Worm (Caenorhabditis elegans) whole organism, L4 larva: ENCODE results near the gene T21C12.8.

ENCODE experiments used
- D1046.2 ChIP-seq: fragments of 200-800 bp; sonication (Bioruptor generic); IDR thresholded peaks from 2 replicates; pipeline ENCODE4 v1.3.6; 2022; ENCODE audit warnings: missing genetic modification characterization, missing compliant biosample characterization
- F10B5.3 ChIP-seq: sonication (generic microtip); optimal IDR thresholded peaks from 2 replicates; lab custom pipeline; 2016; ENCODE audit warnings: mild to moderate bottlenecking, missing genetic modification characterization, missing compliant biosample characterization
- F26F4.8 ChIP-seq: fragments of 200-800 bp; sonication (Bioruptor generic); conservative IDR thresholded peaks from 2 replicates; pipeline ENCODE4 v1.3.6; 2022; ENCODE audit warnings: missing genetic modification characterization, missing compliant biosample characterization
- Y105C5A.15 ChIP-seq: fragments of 200-800 bp; sonication (Bioruptor generic); IDR thresholded peaks from 2 replicates; pipeline ENCODE4 v1.3.6; 2022; ENCODE audit warnings: missing genetic modification characterization, missing compliant biosample characterization
- aha-1 ChIP-seq: fragments of 150-350 bp; peaks from one replicate; lab custom pipeline; 2014; ENCODE audit warnings: missing biosample characterization, missing genetic modification characterization
- arid-1 ChIP-seq: fragments of 200-800 bp; sonication (Bioruptor generic); conservative IDR thresholded peaks from 2 replicates; pipeline ENCODE4 v1.3.6; 2022; ENCODE audit warnings: missing genetic modification reagents, missing genetic modification characterization, missing compliant biosample characterization
- attf-4 ChIP-seq: sonication (generic microtip); optimal IDR thresholded peaks from 3 replicates; lab custom pipeline; 2017; ENCODE audit warnings: missing biosample characterization, missing genetic modification characterization
- ceh-20 ChIP-seq: fragments of 200-800 bp; sonication (Bioruptor generic); IDR thresholded peaks from 2 replicates; pipeline ENCODE4 v1.3.6; 2022; ENCODE audit warnings: missing genetic modification reagents, missing genetic modification characterization, missing compliant biosample characterization
- ceh-28 ChIP-seq: fragments of 150-350 bp; optimal IDR thresholded peaks from 2 replicates; lab custom pipeline; 2014; ENCODE audit warnings: missing biosample characterization, missing genetic modification reagents, missing genetic modification characterization
- ceh-32 ChIP-seq: sonication (generic microtip); optimal IDR thresholded peaks from 2 replicates; lab custom pipeline; 2016; ENCODE audit warnings: mild to moderate bottlenecking, missing genetic modification characterization, missing compliant biosample characterization; ENCODE audit not compliant: poor library complexity
- ces-1 ChIP-seq: fragments of 150-350 bp; sonication (generic microtip); optimal IDR thresholded peaks from 4 replicates; lab custom pipeline; 2014; ENCODE audit warnings: missing biosample characterization, missing genetic modification reagents, missing genetic modification characterization
- cey-2 ChIP-seq: sonication (generic microtip); optimal IDR thresholded peaks from 3 replicates; lab custom pipeline; 2017; ENCODE audit warnings: missing genetic modification characterization, mild to moderate bottlenecking, missing compliant biosample characterization, antibody characterized with exemption, borderline replicate concordance; ENCODE audit not compliant: insufficient read depth
- daf-8 ChIP-seq: fragments of 200-800 bp; sonication (Bioruptor generic); IDR thresholded peaks from 2 replicates; pipeline ENCODE4 v1.3.6; 2022; ENCODE audit warnings: missing genetic modification characterization, missing compliant biosample characterization
- dmd-8 ChIP-seq: fragments of 200-800 bp; sonication (Bioruptor generic); IDR thresholded peaks from 2 replicates; pipeline ENCODE4 v1.3.6; 2022; ENCODE audit warnings: missing genetic modification characterization, missing compliant biosample characterization
- duxl-1 ChIP-seq: sonication (generic microtip); optimal IDR thresholded peaks from 2 replicates; lab custom pipeline; 2016; ENCODE audit warnings: mild to moderate bottlenecking, missing genetic modification characterization, moderate library complexity, missing compliant biosample characterization; ENCODE audit not compliant: poor library complexity
- egl-27 ChIP-seq: sonication (generic microtip); optimal IDR thresholded peaks from 3 replicates; lab custom pipeline; 2017; ENCODE audit warnings: missing biosample characterization, missing genetic modification reagents, missing genetic modification characterization
- egl-43 ChIP-seq: fragments of 200-800 bp; sonication (Bioruptor generic); IDR thresholded peaks from 2 replicates; pipeline ENCODE4 v1.3.6; 2022; ENCODE audit warnings: missing genetic modification reagents, missing genetic modification characterization, missing compliant biosample characterization
- fkh-10 ChIP-seq: fragments of 150-350 bp; optimal IDR thresholded peaks from 2 replicates; lab custom pipeline; 2014; ENCODE audit warnings: missing biosample characterization, missing genetic modification reagents, missing genetic modification characterization
- hmg-1.1 ChIP-seq: fragments of 200-800 bp; sonication (Bioruptor generic); IDR thresholded peaks from 2 replicates; pipeline ENCODE4 v1.3.6; 2022; ENCODE audit warnings: missing genetic modification reagents, missing genetic modification characterization, missing compliant biosample characterization
- lin-39 ChIP-seq: fragments of 150-350 bp; optimal IDR thresholded peaks from 2 replicates; lab custom pipeline; 2014; ENCODE audit warnings: missing biosample characterization, missing genetic modification reagents, missing genetic modification characterization
- lir-3 ChIP-seq: sonication (generic microtip); optimal IDR thresholded peaks from 2 replicates; lab custom pipeline; 2016; ENCODE audit warnings: mild to moderate bottlenecking, missing genetic modification characterization, missing compliant biosample characterization
- lsy-2 ChIP-seq, 2 experiments: fragments of 150-350 bp in 1 of 2; sonication (generic microtip) in 1 of 2; optimal IDR thresholded peaks; 2 replicates each; lab custom pipeline; 2014 to 2017; ENCODE audit warnings: missing biosample characterization in 2 of 2, missing genetic modification characterization in 2 of 2
- madf-5 ChIP-seq, 2 experiments: fragments of 200-800 bp; sonication (Bioruptor generic); IDR thresholded peaks; 2 replicates each; pipeline ENCODE4 v1.3.6; 2022; ENCODE audit warnings: missing compliant biosample characterization in 2 of 2, missing genetic modification characterization in 2 of 2
- mdt-29 ChIP-seq: fragments of 200-800 bp; sonication (Bioruptor generic); IDR thresholded peaks from 2 replicates; pipeline ENCODE4 v1.3.6; 2022; ENCODE audit warnings: missing genetic modification reagents, missing genetic modification characterization, missing compliant biosample characterization
- mxl-2 ChIP-seq: fragments of 200-800 bp; sonication (Bioruptor generic); conservative IDR thresholded peaks from 2 replicates; pipeline ENCODE4 v1.3.6; 2022; ENCODE audit warnings: missing genetic modification reagents, missing genetic modification characterization, missing compliant biosample characterization
- nhr-11 ChIP-seq: fragments of 150-350 bp; optimal IDR thresholded peaks from 2 replicates; lab custom pipeline; 2014; ENCODE audit warnings: missing biosample characterization, missing genetic modification characterization
- nhr-237 ChIP-seq: sonication (generic microtip); optimal IDR thresholded peaks from 2 replicates; lab custom pipeline; 2017; ENCODE audit warnings: missing biosample characterization, missing genetic modification characterization
- nhr-28 ChIP-seq: fragments of 150-350 bp; optimal IDR thresholded peaks from 2 replicates; lab custom pipeline; 2014; ENCODE audit warnings: missing biosample characterization, missing genetic modification characterization
- nhr-41 ChIP-seq: fragments of 200-800 bp; sonication (Bioruptor generic); IDR thresholded peaks from 2 replicates; pipeline ENCODE4 v1.3.6; 2022; ENCODE audit warnings: missing genetic modification reagents, missing genetic modification characterization, missing compliant biosample characterization
- nhr-76 ChIP-seq: fragments of 150-350 bp; optimal IDR thresholded peaks from 2 replicates; lab custom pipeline; 2014; ENCODE audit warnings: missing biosample characterization, missing genetic modification characterization
- pqm-1 ChIP-seq: sonication (generic microtip); optimal IDR thresholded peaks from 2 replicates; lab custom pipeline; 2017; ENCODE audit warnings: missing biosample characterization, missing genetic modification characterization
- saeg-2 ChIP-seq: fragments of 200-800 bp; sonication (Bioruptor generic); IDR thresholded peaks from 2 replicates; pipeline ENCODE4 v1.3.6; 2022; ENCODE audit warnings: missing genetic modification reagents, missing genetic modification characterization, missing compliant biosample characterization
- snpc-4 ChIP-seq: fragments of 150-350 bp; optimal IDR thresholded peaks from 2 replicates; lab custom pipeline; 2014; ENCODE audit warnings: missing biosample characterization, missing genetic modification characterization
- spr-1 ChIP-seq: sonication (generic microtip); optimal IDR thresholded peaks from 2 replicates; lab custom pipeline; 2016; ENCODE audit warnings: mild to moderate bottlenecking, missing genetic modification characterization, missing compliant biosample characterization
- tag-97 ChIP-seq: fragments of 200-800 bp; sonication (Bioruptor generic); IDR thresholded peaks from 2 replicates; pipeline ENCODE4 v1.3.6; 2022; ENCODE audit warnings: missing genetic modification characterization, missing compliant biosample characterization
- tra-1 ChIP-seq: fragments of 200-800 bp; sonication (Bioruptor generic); IDR thresholded peaks from 2 replicates; pipeline ENCODE4 v1.3.6; 2022; ENCODE audit warnings: missing genetic modification reagents, missing genetic modification characterization, missing compliant biosample characterization
- unc-130 ChIP-seq: sonication (generic microtip); optimal IDR thresholded peaks from 2 replicates; lab custom pipeline; 2016; ENCODE audit warnings: missing genetic modification reagents, missing genetic modification characterization, missing compliant biosample characterization
- unc-62 ChIP-seq, 3 experiments: fragments of 150-350 bp in 1 of 3; sonication (generic microtip); optimal IDR thresholded peaks in 2 of 3; peaks in 1 of 3; 1 replicate in 1 of 3; 2 replicates in 2 of 3; lab custom pipeline; 2014 to 2017; ENCODE audit warnings: missing biosample characterization in 3 of 3, missing genetic modification characterization in 3 of 3, missing genetic modification reagents in 3 of 3, missing genotype in 1 of 3

The T21C12.8 gene

ce11 chrIII:10521219-10521618, 31.6 kb downstream of the T21C12.8 start:
- no peak for TF ChIP-seq nhr-41 (GFP tag; lab: Robert Waterston, UW)
- TF ChIP-seq lin-39 (tag; lab: Kevin White, UChicago) = no peak
- no peak for TF ChIP-seq egl-43
- TF ChIP-seq lir-3 (tag; lab: Kevin White, UChicago) = no peak
- no peak for TF ChIP-seq daf-8 (GFP tag; lab: Robert Waterston, UW)
- TF ChIP-seq Y105C5A.15 (GFP tag; lab: Robert Waterston, UW) = no peak
- TF ChIP-seq attf-4 (tag; lab: Kevin White, UChicago) = no peak

ce11 chrIII:10520523-10520922, 32.3 kb downstream of the T21C12.8 start, which contains the start of gene unc-49:
Gene unc-49, plus strand, starts transcription at chrIII:10520762.
- TF ChIP-seq ceh-32 (tag; lab: Kevin White, UChicago) = no peak
- no peak for TF ChIP-seq dmd-8 (GFP tag; lab: Robert Waterston, UW)
- TF ChIP-seq aha-1 (tag; lab: Kevin White, UChicago) = peak; percentile 58
- TF ChIP-seq, all 104 proteins: peak for 1

- TF ChIP-seq aha-1 (tag; lab: Kevin White, UChicago) (peak; percentile 62), ceh-32 (tag; lab: Kevin White, UChicago) (no peak), tra-1 (GFP tag; lab: Robert Waterston, UW) (no peak), F10B5.3 (tag; lab: Kevin White, UChicago) (no peak)
These were observed 33.2 kb downstream of the T21C12.8 start for ce11 chrIII:10519615-10520014.

- TF ChIP-seq mxl-2 (GFP tag; lab: Robert Waterston, UW) = no peak
These were observed 33.9 kb downstream of the T21C12.8 start for ce11 chrIII:10518884-10519283.

ce11 chrIII:10515751-10516150, 37.1 kb downstream of the T21C12.8 start:
- TF ChIP-seq madf-5 (GFP tag; IDR thresholded peaks at IDR 0.05; lab: Robert Waterston, UW) (no peak), aha-1 (tag; lab: Kevin White, UChicago) (peak; percentile 10)

ce11 chrIII:10512570-10512969, 40.3 kb downstream of the T21C12.8 start:
- TF ChIP-seq ceh-28 (tag; lab: Kevin White, UChicago) = no peak
- no peak for TF ChIP-seq ceh-20
- TF ChIP-seq fkh-10 (GFP tag; lab: Kevin White, UChicago) = peak; percentile 22

ce11 chrIII:10506699-10507248, 46.1 kb downstream of the T21C12.8 start, which contains the start of the genes sip-1 and sly-1:
Gene sip-1, minus strand, starts transcription at chrIII:10506801.
Gene sly-1, plus strand, starts transcription at chrIII:10507058.
- no peak for TF ChIP-seq F26F4.8
- peak; percentile 40 for TF ChIP-seq spr-1 (tag; lab: Kevin White, UChicago)
- TF ChIP-seq egl-43 = no peak
- TF ChIP-seq nhr-28 (tag; lab: Kevin White, UChicago) = peak; percentile 69
- TF ChIP-seq tag-97 (GFP tag; lab: Robert Waterston, UW) = no peak
- TF ChIP-seq unc-62 (GFP tag; optimal IDR thresholded peaks at IDR 0.05 in 1 of 2; lab: Kevin White, UChicago) = no peak
- TF ChIP-seq unc-62 (tag; optimal IDR thresholded peaks at IDR 0.05; lab: Kevin White, UChicago) = no peak
- TF ChIP-seq F10B5.3 (tag; lab: Kevin White, UChicago) = no peak
- no peak for TF ChIP-seq attf-4 (tag; lab: Kevin White, UChicago)
- TF ChIP-seq duxl-1 (tag; lab: Kevin White, UChicago) = no peak
- no peak for TF ChIP-seq saeg-2 (GFP tag; lab: Robert Waterston, UW)
- no peak for TF ChIP-seq egl-27 (tag; lab: Kevin White, UChicago)
- no peak for TF ChIP-seq D1046.2 (GFP tag; lab: Robert Waterston, UW)
- TF ChIP-seq lsy-2 (tag; optimal IDR thresholded peaks at IDR 0.05; lab: Kevin White, UChicago) = peak in 1 of 2 experiments; percentile 92
- no peak for TF ChIP-seq mdt-29 (GFP tag; lab: Robert Waterston, UW)
- no peak for TF ChIP-seq pqm-1 (tag; lab: Kevin White, UChicago)
- no peak for TF ChIP-seq cey-2
- TF ChIP-seq unc-130 (GFP tag; lab: Kevin White, UChicago) = peak; percentile 25
- no peak for TF ChIP-seq nhr-76 (tag; lab: Kevin White, UChicago)
- TF ChIP-seq nhr-237 = no peak
- TF ChIP-seq nhr-11 (tag; lab: Kevin White, UChicago) = no peak
- no peak for TF ChIP-seq mxl-2 (GFP tag; lab: Robert Waterston, UW)
- TF ChIP-seq lin-39 (tag; lab: Kevin White, UChicago) = no peak
- TF ChIP-seq madf-5 (GFP tag; IDR thresholded peaks at IDR 0.05; lab: Robert Waterston, UW) = no peak
- peak; percentile 55 for TF ChIP-seq hmg-1.1
- no peak for TF ChIP-seq snpc-4
- no peak; the same call in 1 of the 2 replicates for TF ChIP-seq arid-1 (GFP tag; lab: Robert Waterston, UW)
- TF ChIP-seq ces-1 (GFP tag; lab: Kevin White, UChicago) = no peak
